Fruit fly (Drosophila melanogaster): ENCODE measurements around the gene PolZ2.

The PolZ2 gene

dm6 chr3R:5622985-5623630 is 34.4 kb downstream of the PolZ2 start (continued):
- no peak for TF ChIP-seq dan (GFP tag; IDR thresholded peaks at IDR 0.05)
- TF ChIP-seq knrl (GFP tag; IDR thresholded peaks at IDR 0.05; ENCODE audit: partially characterized antibody) = no peak
- peak; percentile 92 for TF ChIP-seq CG15696 (tag; optimal IDR thresholded peaks at IDR 0.05)
- peak; percentile 89 for TF ChIP-seq HmgZ (tag; optimal IDR thresholded peaks at IDR 0.05)
- TF ChIP-seq Gug (GFP tag; IDR thresholded peaks at IDR 0.05) = no peak
- peak; percentile 66 for TF ChIP-seq CG15479 (GFP tag; optimal IDR thresholded peaks at IDR 0.05)
- peak; percentile 78 for TF ChIP-seq CG2678 (tag; optimal IDR thresholded peaks at IDR 0.05)
- peak; percentile 77 for TF ChIP-seq YL-1 (GFP tag; optimal IDR thresholded peaks at IDR 0.05)
- TF ChIP-seq fru (optimal IDR thresholded peaks at IDR 0.05) = no peak
- TF ChIP-seq CG14860 (GFP tag; IDR thresholded peaks at IDR 0.05; ENCODE audit: partially characterized antibody) = no peak
- no peak for TF ChIP-seq B-H1 (GFP tag; IDR thresholded peaks at IDR 0.05)
- peak; percentile 62 for TF ChIP-seq btn (GFP tag; optimal IDR thresholded peaks at IDR 0.05)
- peak; percentile 90 for TF ChIP-seq CG12299 (tag; optimal IDR thresholded peaks at IDR 0.05)
- TF ChIP-seq CG17802 (tag; optimal IDR thresholded peaks at IDR 0.05) = no peak
- peak; percentile 96 for TF ChIP-seq CG10431 (GFP tag; optimal IDR thresholded peaks at IDR 0.05)
- peak; percentile 50 for TF ChIP-seq run (tag; optimal IDR thresholded peaks at IDR 0.05)
- peak; percentile 11 for TF ChIP-seq CG10274 (GFP tag; optimal IDR thresholded peaks at IDR 0.05)
- peak; percentile 64 for TF ChIP-seq CG17829 (tag; optimal IDR thresholded peaks at IDR 0.05)
- peak; percentile 91 for TF ChIP-seq CG3407 (GFP tag; optimal IDR thresholded peaks at IDR 0.05)
- TF ChIP-seq Bgb (GFP tag; IDR thresholded peaks at IDR 0.05; ENCODE audit: partially characterized antibody) = no peak
- TF ChIP-seq gcm (GFP tag; optimal IDR thresholded peaks at IDR 0.05) = peak; percentile 79
- peak; percentile 97 for TF ChIP-seq onecut (GFP tag; IDR thresholded peaks at IDR 0.05)
- peak; percentile 52 for TF ChIP-seq CG13775 (GFP tag; optimal IDR thresholded peaks at IDR 0.05)
- peak; percentile 54 for TF ChIP-seq CG1602 (GFP tag; optimal IDR thresholded peaks at IDR 0.05)
- peak; percentile 50 for TF ChIP-seq dm (GFP tag; optimal IDR thresholded peaks at IDR 0.05)
- TF ChIP-seq Dek (tag; optimal IDR thresholded peaks at IDR 0.05) = peak; percentile 65
- TF ChIP-seq CG11696 (GFP tag; IDR thresholded peaks at IDR 0.05) = no peak
- peak; percentile 71 for TF ChIP-seq fd3F (GFP tag; optimal IDR thresholded peaks at IDR 0.05)
- no peak for TF ChIP-seq corto (GFP tag; optimal IDR thresholded peaks at IDR 0.05)
- TF ChIP-seq CG17385 (GFP tag; optimal IDR thresholded peaks at IDR 0.05) = peak; percentile 71
- TF ChIP-seq trh (GFP tag; optimal IDR thresholded peaks at IDR 0.05) = peak; percentile 37
- no peak for TF ChIP-seq CG10366 (GFP tag; IDR thresholded peaks at IDR 0.05)
- TF ChIP-seq gro (GFP tag; optimal IDR thresholded peaks at IDR 0.05) = peak; percentile 83
- TF ChIP-seq Trl (optimal IDR thresholded peaks at IDR 0.05) = no peak
- TF ChIP-seq Trl (GFP tag; optimal IDR thresholded peaks at IDR 0.05) = peak; percentile 85
- TF ChIP-seq nom (GFP tag; optimal IDR thresholded peaks at IDR 0.05) = peak; percentile 68
- peak; percentile 45 for TF ChIP-seq CG4617 (GFP tag; optimal IDR thresholded peaks at IDR 0.05; ENCODE audit: borderline replicate concordance)
- peak; percentile 77 for TF ChIP-seq CG13894 (tag; optimal IDR thresholded peaks at IDR 0.05)
- peak; percentile 70 for TF ChIP-seq CG12659 (GFP tag; optimal IDR thresholded peaks at IDR 0.05)
- peak; percentile 26 for TF ChIP-seq tio (GFP tag; optimal IDR thresholded peaks at IDR 0.05)
- peak; percentile 46 for TF ChIP-seq Atf-2 (GFP tag; optimal IDR thresholded peaks at IDR 0.05)
- peak; percentile 64 for TF ChIP-seq CG8944 (GFP tag; optimal IDR thresholded peaks at IDR 0.05)
- peak; percentile 90 for TF ChIP-seq mirr (GFP tag; optimal IDR thresholded peaks at IDR 0.05)
- TF ChIP-seq Drgx (GFP tag; IDR thresholded peaks at IDR 0.05) = no peak
- TF ChIP-seq CG13424 (tag; optimal IDR thresholded peaks at IDR 0.05) = peak; percentile 72
- peak; percentile 78 for TF ChIP-seq CG3281 (GFP tag; optimal IDR thresholded peaks at IDR 0.05)
- no peak for TF ChIP-seq pan (optimal IDR thresholded peaks at IDR 0.05)
- TF ChIP-seq pan (GFP tag; optimal IDR thresholded peaks at IDR 0.05 in 1 of 2, IDR thresholded peaks at IDR 0.05 in 1 of 2) = no peak
- peak; percentile 88 for TF ChIP-seq ac (GFP tag; optimal IDR thresholded peaks at IDR 0.05)
- peak; percentile 83 for TF ChIP-seq CrebB (tag; optimal IDR thresholded peaks at IDR 0.05)

Measured in whole organism, embryonic.